Worm (Caenorhabditis elegans) whole organism, mixed stage, embryonic: ENCODE results near the gene nhr-47.

Experiments used
- M03D4.4 ChIP-seq: sonication (generic microtip); optimal IDR thresholded peaks from 2 replicates; lab custom pipeline; 2017; ENCODE audit warnings: mild to moderate bottlenecking, missing genetic modification characterization, missing compliant biosample characterization
- bed-3 ChIP-seq: fragments of 200-800 bp; sonication (Bioruptor generic); optimal IDR thresholded peaks from 3 replicates; lab custom pipeline; 2018; ENCODE audit warnings: mild to moderate bottlenecking, missing genetic modification characterization, moderate library complexity, missing compliant biosample characterization
- blmp-1 ChIP-seq: fragments of 150-350 bp; optimal IDR thresholded peaks from 2 replicates; lab custom pipeline; 2014; ENCODE audit warnings: missing biosample characterization, missing genetic modification characterization
- ceh-39 ChIP-seq: fragments of 150-350 bp; optimal IDR thresholded peaks from 2 replicates; lab custom pipeline; 2014; ENCODE audit warnings: missing biosample characterization, missing genetic modification characterization
- ceh-43 ChIP-seq: fragments of 200-800 bp; sonication (Bioruptor generic); optimal IDR thresholded peaks from 2 replicates; lab custom pipeline; 2018; ENCODE audit warnings: mild to moderate bottlenecking, missing genetic modification characterization, moderate library complexity, missing compliant biosample characterization
- ceh-83 ChIP-seq: fragments of 200-800 bp; sonication (Bioruptor generic); optimal IDR thresholded peaks from 2 replicates; lab custom pipeline; 2018; ENCODE audit warnings: mild to moderate bottlenecking, missing genetic modification characterization, missing compliant biosample characterization
- ces-1 ChIP-seq: fragments of 150-350 bp; optimal IDR thresholded peaks from 2 replicates; lab custom pipeline; 2014; ENCODE audit warnings: missing biosample characterization, missing genetic modification reagents, missing genetic modification characterization
- cnd-1 ChIP-seq: fragments of 200-800 bp; sonication (Bioruptor generic); optimal IDR thresholded peaks from 2 replicates; lab custom pipeline; 2018; ENCODE audit warnings: mild to moderate bottlenecking, missing genetic modification characterization, missing compliant biosample characterization
- drap-1 ChIP-seq: fragments of 200-800 bp; sonication (Bioruptor generic); optimal IDR thresholded peaks from 3 replicates; lab custom pipeline; 2018; ENCODE audit warnings: mild to moderate bottlenecking, missing genetic modification characterization, missing compliant biosample characterization
- elt-1 ChIP-seq: sonication (generic microtip); optimal IDR thresholded peaks from 2 replicates; lab custom pipeline; 2017; ENCODE audit warnings: missing genetic modification characterization, mild to moderate bottlenecking, missing compliant biosample characterization, antibody characterized with exemption, moderate library complexity, borderline replicate concordance; ENCODE audit not compliant: insufficient read depth
- elt-3 ChIP-seq: fragments of 150-350 bp; optimal IDR thresholded peaks from 2 replicates; lab custom pipeline; 2014; ENCODE audit warnings: missing biosample characterization, missing genetic modification characterization
- flh-1 ChIP-seq: fragments of 200-800 bp; sonication (Bioruptor generic); optimal IDR thresholded peaks from 2 replicates; lab custom pipeline; 2018; ENCODE audit warnings: mild to moderate bottlenecking, missing genetic modification characterization, moderate library complexity, missing compliant biosample characterization
- ham-2 ChIP-seq: fragments of 200-800 bp; sonication (Bioruptor generic); optimal IDR thresholded peaks from 2 replicates; lab custom pipeline; 2018; ENCODE audit warnings: mild to moderate bottlenecking, missing genetic modification characterization, missing compliant biosample characterization
- hlh-1 ChIP-seq: fragments of 150-350 bp; optimal IDR thresholded peaks from 2 replicates; lab custom pipeline; 2014; ENCODE audit warnings: missing biosample characterization, missing genetic modification reagents, missing genetic modification characterization
- lin-13 ChIP-seq: fragments of 150-350 bp; optimal IDR thresholded peaks from 2 replicates; lab custom pipeline; 2014; ENCODE audit warnings: missing biosample characterization, missing genetic modification characterization
- lin-32 ChIP-seq: fragments of 200-800 bp; sonication (Bioruptor generic); optimal IDR thresholded peaks from 2 replicates; lab custom pipeline; 2018; ENCODE audit warnings: mild to moderate bottlenecking, missing genetic modification characterization, missing compliant biosample characterization
- lsy-2 ChIP-seq: fragments of 150-350 bp; optimal IDR thresholded peaks from 2 replicates; lab custom pipeline; 2014; ENCODE audit warnings: missing biosample characterization, missing genetic modification characterization
- mab-5 ChIP-seq: fragments of 150-350 bp; optimal IDR thresholded peaks from 2 replicates; lab custom pipeline; 2014; ENCODE audit warnings: missing biosample characterization, missing genetic modification characterization
- mep-1 ChIP-seq: fragments of 150-350 bp; optimal IDR thresholded peaks from 2 replicates; lab custom pipeline; 2017; ENCODE audit warnings: missing biosample characterization, missing genetic modification reagents, missing genetic modification characterization, inconsistent platforms
- mls-2 ChIP-seq: sonication (generic microtip); optimal IDR thresholded peaks from 2 replicates; lab custom pipeline; 2016; ENCODE audit warnings: mild to moderate bottlenecking, missing genetic modification characterization, moderate library complexity, missing compliant biosample characterization
- nhr-12 ChIP-seq: fragments of 150-350 bp; optimal IDR thresholded peaks from 2 replicates; lab custom pipeline; 2014; ENCODE audit warnings: missing biosample characterization, missing genetic modification characterization
- nhr-2 ChIP-seq: fragments of 150-350 bp; optimal IDR thresholded peaks from 2 replicates; lab custom pipeline; 2014; ENCODE audit warnings: missing biosample characterization, missing genetic modification characterization
- nhr-237 ChIP-seq: fragments of 150-350 bp; optimal IDR thresholded peaks from 2 replicates; lab custom pipeline; 2014; ENCODE audit warnings: missing biosample characterization, missing genetic modification characterization
- nhr-28 ChIP-seq: fragments of 150-350 bp; optimal IDR thresholded peaks from 2 replicates; lab custom pipeline; 2014; ENCODE audit warnings: missing biosample characterization, missing genetic modification characterization
- nhr-76 ChIP-seq: sonication (generic microtip); optimal IDR thresholded peaks from 2 replicates; lab custom pipeline; 2017; ENCODE audit warnings: missing biosample characterization, missing genetic modification characterization
- pha-4 ChIP-seq: fragments of 150-350 bp; optimal IDR thresholded peaks from 2 replicates; lab custom pipeline; 2018; ENCODE audit warnings: missing biosample characterization, missing genetic modification reagents, missing genetic modification characterization
- sem-2 ChIP-seq: fragments of 200-800 bp; sonication (Bioruptor generic); optimal IDR thresholded peaks from 2 replicates; lab custom pipeline; 2018; ENCODE audit warnings: mild to moderate bottlenecking, missing genetic modification characterization, missing compliant biosample characterization
- snpc-4 ChIP-seq: fragments of 150-350 bp; optimal IDR thresholded peaks from 2 replicates; lab custom pipeline; 2014; ENCODE audit warnings: missing biosample characterization, missing genetic modification characterization
- sptf-1 ChIP-seq: sonication (generic microtip); optimal IDR thresholded peaks from 2 replicates; lab custom pipeline; 2017; ENCODE audit warnings: mild to moderate bottlenecking, missing genetic modification characterization, moderate library complexity, missing compliant biosample characterization
- tbx-8 ChIP-seq: fragments of 200-800 bp; sonication (Bioruptor generic); optimal IDR thresholded peaks from 2 replicates; lab custom pipeline; 2018; ENCODE audit warnings: mild to moderate bottlenecking, missing genetic modification characterization, moderate library complexity, missing compliant biosample characterization
- unc-120 ChIP-seq: sonication (generic microtip); optimal IDR thresholded peaks from 2 replicates; lab custom pipeline; 2017; ENCODE audit warnings: missing genetic modification characterization, missing compliant biosample characterization; ENCODE audit not compliant: poor library complexity, severe bottlenecking
- unc-39 ChIP-seq: fragments of 150-350 bp; optimal IDR thresholded peaks from 2 replicates; lab custom pipeline; 2014; ENCODE audit warnings: missing biosample characterization, missing genetic modification characterization
- unc-62 ChIP-seq: fragments of 150-350 bp; optimal IDR thresholded peaks from 2 replicates; lab custom pipeline; 2014; ENCODE audit warnings: missing biosample characterization, missing genetic modification reagents, missing genetic modification characterization
- zip-8 ChIP-seq: fragments of 150-350 bp; optimal IDR thresholded peaks from 2 replicates; lab custom pipeline; 2014; ENCODE audit warnings: missing biosample characterization, missing genetic modification characterization
- ztf-11 ChIP-seq: fragments of 150-350 bp; optimal IDR thresholded peaks from 2 replicates; lab custom pipeline; 2014; ENCODE audit warnings: missing biosample characterization, missing genetic modification characterization

nhr-47 gene

ce11 chrV:5504807-5505442, at the start of gene nhr-47, which contains the start of gene dnj-19:
nhr-47 (plus strand) TSS chrV:5505253.
dnj-19 (minus strand) TSS chrV:5504857.
- TF ChIP-seq snpc-4 (tag; lab: Kevin White, UChicago) (no peak), ztf-11 (tag; lab: Kevin White, UChicago) (peak; percentile 5), ceh-43 (peak; percentile 68), lsy-2 (tag; lab: Kevin White, UChicago) (peak; percentile 72), pha-4 (peak; percentile 84), elt-3 (tag; lab: Kevin White, UChicago) (no peak), mab-5 (tag; lab: Kevin White, UChicago) (no peak), sptf-1 (tag; lab: Kevin White, UChicago) (peak; percentile 90), drap-1 (GFP tag; lab: Kevin White, UChicago) (peak; percentile 72), nhr-2 (tag; lab: Kevin White, UChicago) (no peak), bed-3 (GFP tag; lab: Kevin White, UChicago) (peak; percentile 51), ham-2 (no peak), cnd-1 (tag; lab: Kevin White, UChicago) (peak; percentile 81), tbx-8 (GFP tag; lab: Kevin White, UChicago) (peak; percentile 14), unc-62 (GFP tag; lab: Kevin White, UChicago) (peak; percentile 19), nhr-28 (tag; lab: Kevin White, UChicago) (no peak), ces-1 (GFP tag; lab: Kevin White, UChicago) (peak; percentile 45), unc-39 (no peak), ceh-83 (no peak), mls-2 (peak; percentile 76), mep-1 (tag; lab: Kevin White, UChicago) (peak; percentile 89), sem-2 (GFP tag; lab: Kevin White, UChicago) (peak; percentile 28), nhr-237 (peak; percentile 70), elt-1 (tag; lab: Kevin White, UChicago) (no peak), nhr-12 (tag; lab: Kevin White, UChicago) (peak; percentile 13), M03D4.4 (tag; lab: Kevin White, UChicago) (peak; percentile 65), lin-32 (GFP tag; lab: Kevin White, UChicago) (peak; percentile 37), hlh-1 (peak; percentile 7), unc-120 (tag; lab: Kevin White, UChicago) (peak; percentile 65), nhr-76 (tag; lab: Kevin White, UChicago) (no peak), lin-13 (tag; lab: Kevin White, UChicago) (peak; percentile 95), zip-8 (no peak), ceh-39 (tag; lab: Kevin White, UChicago) (peak; percentile 65), flh-1 (GFP tag; lab: Kevin White, UChicago) (no peak), blmp-1 (tag; lab: Kevin White, UChicago) (no peak)

ce11 chrV:5459806-5460205, 45.2 kb upstream of the nhr-47 start, which contains the start of gene ZC317.2:
ZC317.2 (plus strand) TSS chrV:5460106.
- TF ChIP-seq tbx-8 (GFP tag; lab: Kevin White, UChicago), result no peak

ce11 chrV:5462894-5463293, 42.2 kb upstream of the nhr-47 start, which contains the start of gene srg-67:
srg-67 (minus strand) TSS chrV:5462994.
- TF ChIP-seq M03D4.4 (tag; lab: Kevin White, UChicago) (no peak), nhr-12 (tag; lab: Kevin White, UChicago) (no peak), unc-62 (GFP tag; lab: Kevin White, UChicago) (no peak), mls-2 (no peak), ham-2 (no peak), lin-32 (GFP tag; lab: Kevin White, UChicago) (no peak), ceh-43 (no peak), ceh-83 (no peak), snpc-4 (tag; lab: Kevin White, UChicago) (no peak), sptf-1 (tag; lab: Kevin White, UChicago) (no peak), cnd-1 (tag; lab: Kevin White, UChicago) (no peak), bed-3 (GFP tag; lab: Kevin White, UChicago) (no peak), tbx-8 (GFP tag; lab: Kevin White, UChicago) (no peak), zip-8 (no peak)
